Worm (Caenorhabditis elegans) whole organism, late embryonic: Measurements from ENCODE around the gene dhs-26.

Experiments used
- C08G9.2 ChIP-seq: sonication (generic microtip); optimal IDR thresholded peaks from 2 replicates; lab custom pipeline; 2016; ENCODE audit warnings: mild to moderate bottlenecking, missing genetic modification characterization, moderate library complexity, missing compliant biosample characterization
- C38D4.7 ChIP-seq: fragments of 200-800 bp; sonication (Bioruptor generic); optimal IDR thresholded peaks from 2 replicates; lab custom pipeline; 2018; ENCODE audit warnings: mild to moderate bottlenecking, missing genetic modification characterization, moderate library complexity, missing compliant biosample characterization
- F13H6.1 ChIP-seq: sonication (generic microtip); optimal IDR thresholded peaks from 2 replicates; lab custom pipeline; 2016; ENCODE audit warnings: missing genetic modification characterization, missing compliant biosample characterization
- K09A11.1 ChIP-seq: sonication (generic microtip); optimal IDR thresholded peaks from 2 replicates; lab custom pipeline; 2017; ENCODE audit warnings: antibody characterized with exemption, mild to moderate bottlenecking, missing genetic modification characterization, missing compliant biosample characterization; ENCODE audit not compliant: insufficient read depth
- ahr-1 ChIP-seq: sonication (generic microtip); optimal IDR thresholded peaks from 2 replicates; lab custom pipeline; 2016; ENCODE audit warnings: missing genetic modification characterization, missing compliant biosample characterization
- ama-1 ChIP-seq: fragments of 150-350 bp; optimal IDR thresholded peaks from 2 replicates; lab custom pipeline; 2014
- ceh-14 ChIP-seq: sonication (generic microtip); optimal IDR thresholded peaks from 2 replicates; lab custom pipeline; 2016; ENCODE audit warnings: missing genotype, missing genetic modification characterization, missing compliant biosample characterization
- ceh-18 ChIP-seq: sonication (generic microtip); optimal IDR thresholded peaks from 2 replicates; lab custom pipeline; 2016; ENCODE audit warnings: missing genetic modification characterization, missing compliant biosample characterization
- ceh-2 ChIP-seq: sonication (generic microtip); optimal IDR thresholded peaks from 2 replicates; lab custom pipeline; 2016; ENCODE audit warnings: missing genotype, missing genetic modification characterization, missing compliant biosample characterization
- ceh-24 ChIP-seq: sonication (generic microtip); optimal IDR thresholded peaks from 2 replicates; lab custom pipeline; 2016; ENCODE audit warnings: mild to moderate bottlenecking, missing genetic modification characterization, missing compliant biosample characterization
- ceh-31 ChIP-seq: sonication (generic microtip); optimal IDR thresholded peaks from 2 replicates; lab custom pipeline; 2016; ENCODE audit warnings: missing genetic modification characterization, missing compliant biosample characterization
- ceh-34 ChIP-seq: sonication (generic microtip); optimal IDR thresholded peaks from 2 replicates; lab custom pipeline; 2016; ENCODE audit warnings: mild to moderate bottlenecking, missing genetic modification characterization, missing compliant biosample characterization
- ceh-45 ChIP-seq: fragments of 200-800 bp; sonication (Bioruptor generic); IDR thresholded peaks from 2 replicates; pipeline ENCODE4 v1.3.6; 2022; ENCODE audit warnings: missing genetic modification reagents, missing genetic modification characterization, missing compliant biosample characterization
- ceh-6 ChIP-seq: fragments of 200-800 bp; sonication (Bioruptor generic); optimal IDR thresholded peaks from 2 replicates; lab custom pipeline; 2018; ENCODE audit warnings: mild to moderate bottlenecking, missing genetic modification characterization, missing compliant biosample characterization
- dve-1 ChIP-seq: sonication (generic microtip); optimal IDR thresholded peaks from 2 replicates; lab custom pipeline; 2017; ENCODE audit warnings: antibody characterized with exemption, mild to moderate bottlenecking, missing genetic modification characterization, missing compliant biosample characterization
- elt-2 ChIP-seq: sonication (generic microtip); optimal IDR thresholded peaks from 2 replicates; lab custom pipeline; 2016; ENCODE audit warnings: missing genetic modification reagents, missing genetic modification characterization, missing compliant biosample characterization
- elt-4 ChIP-seq: sonication (generic microtip); optimal IDR thresholded peaks from 2 replicates; lab custom pipeline; 2016; ENCODE audit warnings: missing genetic modification characterization, missing compliant biosample characterization
- ets-4 ChIP-seq: sonication (generic microtip); optimal IDR thresholded peaks from 2 replicates; lab custom pipeline; 2016; ENCODE audit warnings: missing genetic modification characterization, missing compliant biosample characterization
- eyg-1 ChIP-seq: sonication (generic microtip); optimal IDR thresholded peaks from 2 replicates; lab custom pipeline; 2016; ENCODE audit warnings: missing genotype, missing genetic modification characterization, missing compliant biosample characterization
- fax-1 ChIP-seq: sonication (generic microtip); optimal IDR thresholded peaks from 2 replicates; lab custom pipeline; 2016; ENCODE audit warnings: missing genotype, missing genetic modification characterization, missing compliant biosample characterization
- hlh-13 ChIP-seq: fragments of 200-800 bp; sonication (Bioruptor generic); optimal IDR thresholded peaks from 2 replicates; lab custom pipeline; 2018; ENCODE audit warnings: mild to moderate bottlenecking, missing genetic modification characterization, missing compliant biosample characterization
- hlh-6 ChIP-seq: sonication (generic microtip); optimal IDR thresholded peaks from 2 replicates; lab custom pipeline; 2016; ENCODE audit warnings: missing genotype, missing genetic modification characterization, missing compliant biosample characterization
- hlh-8 ChIP-seq: sonication (generic microtip); optimal IDR thresholded peaks from 2 replicates; lab custom pipeline; 2016; ENCODE audit warnings: missing genotype, missing genetic modification characterization, missing compliant biosample characterization
- lim-6 ChIP-seq: sonication (generic microtip); optimal IDR thresholded peaks from 2 replicates; lab custom pipeline; 2016; ENCODE audit warnings: missing genetic modification characterization, missing compliant biosample characterization
- madf-2 ChIP-seq: sonication (generic microtip); optimal IDR thresholded peaks from 2 replicates; lab custom pipeline; 2017; ENCODE audit warnings: missing genetic modification characterization, missing compliant biosample characterization
- mec-3 ChIP-seq: sonication (generic microtip); optimal IDR thresholded peaks from 2 replicates; lab custom pipeline; 2016; ENCODE audit warnings: borderline replicate concordance, missing genetic modification characterization, missing compliant biosample characterization
- nfya-1 ChIP-seq: sonication (generic microtip); optimal IDR thresholded peaks from 2 replicates; lab custom pipeline; 2017; ENCODE audit warnings: missing genetic modification characterization, mild to moderate bottlenecking, missing compliant biosample characterization, antibody characterized with exemption, moderate library complexity
- nhr-11 ChIP-seq: fragments of 150-350 bp; optimal IDR thresholded peaks from 2 replicates; lab custom pipeline; 2014; ENCODE audit warnings: missing biosample characterization, missing genetic modification characterization
- nhr-232 ChIP-seq: sonication (generic microtip); optimal IDR thresholded peaks from 2 replicates; lab custom pipeline; 2016; ENCODE audit warnings: missing genetic modification characterization, missing compliant biosample characterization
- npax-4 ChIP-seq: sonication (generic microtip); optimal IDR thresholded peaks from 2 replicates; lab custom pipeline; 2016; ENCODE audit warnings: missing genetic modification characterization, missing compliant biosample characterization
- pag-3 ChIP-seq: sonication (generic microtip); optimal IDR thresholded peaks from 2 replicates; lab custom pipeline; 2016; ENCODE audit warnings: missing compliant biosample characterization, missing genetic modification characterization, borderline replicate concordance
- pax-1 ChIP-seq: fragments of 150-350 bp; optimal IDR thresholded peaks from 2 replicates; lab custom pipeline; 2014; ENCODE audit warnings: missing biosample characterization, missing genetic modification characterization
- pha-2 ChIP-seq: sonication (generic microtip); optimal IDR thresholded peaks from 2 replicates; lab custom pipeline; 2017; ENCODE audit warnings: mild to moderate bottlenecking, missing genetic modification characterization, missing compliant biosample characterization
- pha-4 ChIP-seq: fragments of 150-350 bp; optimal IDR thresholded peaks from 2 replicates; lab custom pipeline; 2018; ENCODE audit warnings: missing biosample characterization, missing genetic modification reagents, missing genetic modification characterization
- pqm-1 ChIP-seq: sonication (generic microtip); optimal IDR thresholded peaks from 2 replicates; lab custom pipeline; 2016; ENCODE audit warnings: missing genetic modification characterization, missing compliant biosample characterization
- pros-1 ChIP-seq: fragments of 150-350 bp; optimal IDR thresholded peaks from 2 replicates; lab custom pipeline; 2014; ENCODE audit warnings: missing biosample characterization, missing genetic modification reagents, missing genetic modification characterization
- ref-2 ChIP-seq: sonication (generic microtip); optimal IDR thresholded peaks from 2 replicates; lab custom pipeline; 2016; ENCODE audit warnings: missing genetic modification characterization, missing compliant biosample characterization
- rnt-1 ChIP-seq: sonication (generic microtip); optimal IDR thresholded peaks from 2 replicates; lab custom pipeline; 2016; ENCODE audit warnings: missing genetic modification characterization, missing compliant biosample characterization
- sdc-2 ChIP-seq: sonication (generic microtip); optimal IDR thresholded peaks from 2 replicates; lab custom pipeline; 2016; ENCODE audit warnings: missing genotype, missing genetic modification characterization, missing compliant biosample characterization
- sox-4 ChIP-seq: sonication (generic microtip); optimal IDR thresholded peaks from 2 replicates; lab custom pipeline; 2017; ENCODE audit warnings: mild to moderate bottlenecking, missing genetic modification characterization, inconsistent platforms, missing compliant biosample characterization
- syd-9 ChIP-seq: sonication (generic microtip); optimal IDR thresholded peaks from 2 replicates; lab custom pipeline; 2016; ENCODE audit warnings: mild to moderate bottlenecking, missing genetic modification characterization, moderate library complexity, missing compliant biosample characterization
- ttx-3 ChIP-seq: sonication (generic microtip); optimal IDR thresholded peaks from 2 replicates; lab custom pipeline; 2016; ENCODE audit warnings: missing genetic modification reagents, missing genetic modification characterization, missing compliant biosample characterization
- unc-42 ChIP-seq: sonication (generic microtip); optimal IDR thresholded peaks from 2 replicates; lab custom pipeline; 2016; ENCODE audit warnings: missing genotype, missing genetic modification characterization, missing compliant biosample characterization
- unc-86 ChIP-seq: sonication (generic microtip); optimal IDR thresholded peaks from 2 replicates; lab custom pipeline; 2016; ENCODE audit warnings: missing genetic modification characterization, missing compliant biosample characterization

dhs-26 gene

DNA sequence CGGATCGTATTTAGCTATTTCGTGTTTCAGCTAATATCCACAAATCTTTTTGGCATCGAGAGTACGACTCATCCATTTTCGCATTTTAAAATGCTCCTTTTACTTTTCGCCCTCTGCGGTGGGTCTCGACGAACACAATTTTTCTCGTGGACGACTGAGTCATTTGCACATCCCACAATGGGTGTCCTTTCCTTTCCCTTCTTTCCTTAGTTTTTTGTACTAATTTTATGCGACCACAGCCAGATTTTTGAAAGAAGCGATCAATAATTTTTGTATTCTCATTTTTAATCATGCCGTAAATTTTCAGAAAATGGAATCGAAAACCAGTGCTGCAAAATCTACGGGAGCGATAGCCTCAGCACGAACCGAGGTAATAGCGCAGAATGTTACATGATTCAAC, 39.4 kb upstream of the dhs-26 start, which contains the start of gene C04F6.9:
TSS of gene C04F6.9 (plus strand) at position 301 of the 400 bp plus-strand sequence.
- TF ChIP-seq nhr-232 (tag; lab: Kevin White, UChicago) (no peak), elt-4 (no peak), ets-4 (no peak), pag-3 (no peak), K09A11.1 (tag; lab: Kevin White, UChicago) (no peak), pha-2 (tag; lab: Kevin White, UChicago) (no peak), fax-1 (no peak), madf-2 (tag; lab: Kevin White, UChicago) (no peak), lim-6 (tag; lab: Kevin White, UChicago) (no peak), ceh-31 (tag; lab: Kevin White, UChicago) (no peak), dve-1 (tag; lab: Kevin White, UChicago) (no peak), ceh-24 (no peak), elt-2 (no peak), ama-1 (lab: Kevin White, UChicago) (no peak), ceh-2 (tag; lab: Kevin White, UChicago) (no peak), nhr-11 (tag; lab: Kevin White, UChicago) (no peak), pqm-1 (tag; lab: Kevin White, UChicago) (no peak)

DNA sequence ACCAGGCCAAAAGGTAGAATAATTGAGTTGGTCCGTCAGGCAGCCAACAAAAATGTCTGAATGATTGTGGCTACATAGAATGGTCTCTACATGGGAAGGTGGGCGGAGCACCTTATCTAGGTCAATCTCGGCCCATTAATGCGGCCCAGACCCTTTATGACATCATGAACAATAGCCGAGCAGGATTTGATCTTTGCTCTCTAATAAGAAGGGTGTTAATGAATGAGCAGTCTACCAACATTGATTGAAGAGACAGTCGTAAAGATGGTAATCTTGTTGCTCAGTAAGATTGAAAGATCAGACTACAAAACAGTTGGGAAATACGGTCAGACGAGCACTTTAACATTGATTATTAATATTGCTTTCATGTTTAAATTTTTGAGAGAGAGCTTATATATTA, 38.1 kb upstream of the dhs-26 start:
- TF ChIP-seq syd-9 (tag; lab: Kevin White, UChicago) (no peak), pqm-1 (tag; lab: Kevin White, UChicago) (no peak), ttx-3 (tag; lab: Kevin White, UChicago) (no peak), nfya-1 (tag; lab: Kevin White, UChicago) (no peak), ceh-45 (GFP tag; lab: Robert Waterston, UW) (no peak), ets-4 (no peak), sox-4 (tag; lab: Kevin White, UChicago) (no peak), ama-1 (lab: Kevin White, UChicago) (no peak), ceh-18 (no peak), ahr-1 (no peak), elt-4 (no peak), pha-4 (no peak), rnt-1 (tag; lab: Kevin White, UChicago) (no peak), hlh-13 (no peak), mec-3 (tag; lab: Kevin White, UChicago) (no peak), fax-1 (no peak), pax-1 (tag; lab: Kevin White, UChicago) (no peak), pag-3 (no peak), ceh-24 (no peak)

DNA sequence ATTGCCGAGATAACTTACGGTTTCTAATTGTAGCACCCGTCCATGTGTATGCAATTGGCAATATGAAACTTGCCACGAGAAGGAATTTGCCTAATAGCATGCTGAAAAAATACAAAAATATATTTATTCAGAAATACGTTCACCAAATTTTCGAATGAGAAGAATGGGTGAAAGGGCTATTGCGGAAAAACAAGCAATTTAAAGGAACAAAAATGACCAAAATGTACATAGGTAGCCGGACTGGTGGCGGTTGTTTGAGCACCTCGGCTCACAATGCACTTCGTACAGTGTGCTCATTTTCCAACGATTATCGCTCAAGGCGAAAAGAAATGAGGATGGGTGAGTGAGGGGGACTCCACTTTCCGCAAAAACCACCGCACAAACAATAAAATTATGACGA, 37.6 kb upstream of the dhs-26 start, which contains the start of gene cht-1:
TSS of gene cht-1 (minus strand) at position 101 of the 400 bp plus-strand sequence.
- no peak for TF ChIP-seq K09A11.1 (tag; lab: Kevin White, UChicago)
- TF ChIP-seq F13H6.1 (tag; lab: Kevin White, UChicago): no peak
- no peak for TF ChIP-seq hlh-8 (tag; lab: Kevin White, UChicago)
- no peak for TF ChIP-seq hlh-6 (tag; lab: Kevin White, UChicago)

DNA sequence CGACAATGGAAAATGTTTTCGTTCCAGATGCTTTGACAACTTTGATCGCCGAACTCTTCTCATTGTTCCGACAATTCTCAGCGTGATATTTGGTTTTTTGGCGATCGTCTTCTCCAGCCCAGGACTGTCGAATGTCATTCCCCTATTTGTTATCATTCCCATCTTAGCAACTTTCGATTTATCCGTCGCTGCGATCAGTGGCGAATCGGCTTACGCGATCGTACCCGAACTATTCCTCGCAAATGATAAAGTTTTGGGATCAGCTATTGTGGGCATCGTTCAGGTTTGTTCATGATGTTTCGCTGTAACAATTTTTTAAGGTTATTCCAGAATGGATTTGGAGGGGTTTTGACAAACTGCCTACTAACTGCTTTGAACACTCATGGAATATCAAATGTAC, 34.4 kb upstream of the dhs-26 start:
- TF ChIP-seq sdc-2 (tag; lab: Kevin White, UChicago) (no peak), madf-2 (tag; lab: Kevin White, UChicago) (no peak), ceh-18 (no peak), unc-86 (tag; lab: Kevin White, UChicago) (no peak), C08G9.2 (no peak), syd-9 (tag; lab: Kevin White, UChicago) (no peak), ceh-14 (tag; lab: Kevin White, UChicago) (no peak)

DNA sequence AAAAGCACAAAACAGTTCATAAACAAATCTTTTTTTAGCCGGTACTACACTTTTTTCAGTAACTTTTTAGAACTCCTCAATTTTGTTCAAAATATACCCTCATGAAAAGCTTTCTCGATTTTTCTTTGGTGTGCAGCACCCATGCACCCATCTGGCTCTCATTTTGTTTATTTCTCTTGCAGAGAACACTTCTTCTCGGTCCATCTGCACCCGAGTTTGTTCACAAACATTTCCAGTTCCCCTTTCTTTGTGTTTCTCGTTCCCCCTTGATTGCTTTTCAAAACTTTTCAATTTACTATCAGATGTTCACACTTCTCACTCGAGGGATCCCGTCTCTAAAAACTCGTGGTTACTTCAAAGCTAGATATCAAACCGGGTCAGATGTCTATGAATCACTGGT, 31.3 kb upstream of the dhs-26 start, which contains the start of gene slcf-2:
TSS of gene slcf-2 (plus strand) at position 301 of the 400 bp plus-strand sequence.
- no peak for TF ChIP-seq ceh-31 (tag; lab: Kevin White, UChicago)
- no peak for TF ChIP-seq pros-1 (tag; lab: Kevin White, UChicago)
- no peak for TF ChIP-seq pqm-1 (tag; lab: Kevin White, UChicago)
- TF ChIP-seq ceh-34 (tag; lab: Kevin White, UChicago): no peak
- no peak for TF ChIP-seq F13H6.1 (tag; lab: Kevin White, UChicago)
- no peak for TF ChIP-seq eyg-1 (tag; lab: Kevin White, UChicago)
- no peak for TF ChIP-seq ceh-2 (tag; lab: Kevin White, UChicago)
- no peak for TF ChIP-seq ceh-6 (GFP tag; lab: Kevin White, UChicago)
- no peak for TF ChIP-seq ceh-45 (GFP tag; lab: Robert Waterston, UW)
- TF ChIP-seq npax-4 (tag; lab: Kevin White, UChicago): no peak
- TF ChIP-seq unc-42 (tag; lab: Kevin White, UChicago): no peak
- TF ChIP-seq unc-86 (tag; lab: Kevin White, UChicago): no peak
- TF ChIP-seq ref-2 (tag; lab: Kevin White, UChicago): no peak
- TF ChIP-seq hlh-8 (tag; lab: Kevin White, UChicago): no peak
- no peak for TF ChIP-seq C38D4.7 (GFP tag; lab: Kevin White, UChicago)
- TF ChIP-seq mec-3 (tag; lab: Kevin White, UChicago): no peak
- TF ChIP-seq ceh-24: no peak
- no peak for TF ChIP-seq ama-1 (lab: Kevin White, UChicago)
